Worm (Caenorhabditis elegans): Measurements from ENCODE around the gene brf-1.

ce11 chrII:7338995-7339394 is 33.3 kb downstream of the brf-1 start, which contains the start of gene nhr-21:
- no peak for TF ChIP-seq cog-1 (tag; optimal IDR thresholded peaks at IDR 0.05)
- no peak for TF ChIP-seq klf-2 (GFP tag; conservative IDR thresholded peaks at IDR 0.05)
- no peak for TF ChIP-seq flt-1 (GFP tag; IDR thresholded peaks at IDR 0.05)
- no peak for TF ChIP-seq tab-1 (GFP tag; IDR thresholded peaks at IDR 0.05)
- no peak for TF ChIP-seq T22C8.4 (GFP tag; IDR thresholded peaks at IDR 0.05)
- TF ChIP-seq ref-1 (GFP tag; conservative IDR thresholded peaks at IDR 0.05) = no peak
- no peak for TF ChIP-seq ztf-23 (GFP tag; IDR thresholded peaks at IDR 0.05)

All from whole organism, midembryonic.